Worm (Caenorhabditis elegans) whole organism, midembryonic: ENCODE data around the gene ucr-2.1.

Source experiments
- T22C8.4 ChIP-seq: fragments of 200-800 bp; sonication (Bioruptor generic); IDR thresholded peaks from 2 replicates; pipeline ENCODE4 v1.3.6; 2022; ENCODE audit warnings: missing genetic modification characterization, missing compliant biosample characterization
- cog-1 ChIP-seq: sonication (generic microtip); optimal IDR thresholded peaks from 2 replicates; lab custom pipeline; 2016; ENCODE audit warnings: missing genetic modification characterization, missing compliant biosample characterization
- flt-1 ChIP-seq: fragments of 200-800 bp; sonication (Bioruptor generic); IDR thresholded peaks from 2 replicates; pipeline ENCODE4 v1.3.6; 2022; ENCODE audit warnings: missing genetic modification characterization, missing compliant biosample characterization
- klf-2 ChIP-seq: fragments of 200-800 bp; sonication (Bioruptor generic); conservative IDR thresholded peaks from 2 replicates; pipeline ENCODE4 v1.3.6; 2022; ENCODE audit warnings: missing genetic modification reagents, missing genetic modification characterization, missing compliant biosample characterization
- med-1 ChIP-seq: sonication (generic microtip); optimal IDR thresholded peaks from 2 replicates; lab custom pipeline; 2017; ENCODE audit warnings: missing genetic modification characterization, mild to moderate bottlenecking, missing compliant biosample characterization, antibody characterized with exemption, missing genetic modification reagents; ENCODE audit not compliant: insufficient read depth
- ref-1 ChIP-seq: fragments of 200-800 bp; sonication (Bioruptor generic); conservative IDR thresholded peaks from 2 replicates; pipeline ENCODE4 v1.3.6; 2022; ENCODE audit warnings: missing genetic modification reagents, missing genetic modification characterization, missing compliant biosample characterization
- tab-1 ChIP-seq: fragments of 200-800 bp; sonication (Bioruptor generic); IDR thresholded peaks from 2 replicates; pipeline ENCODE4 v1.3.6; 2022; ENCODE audit warnings: missing genetic modification characterization, missing compliant biosample characterization
- ztf-23 ChIP-seq: fragments of 200-800 bp; sonication (Bioruptor generic); IDR thresholded peaks from 2 replicates; pipeline ENCODE4 v1.3.6; 2022; ENCODE audit warnings: missing genetic modification reagents, missing genetic modification characterization, missing compliant biosample characterization
- ztf-29 ChIP-seq: fragments of 200-800 bp; sonication (Bioruptor generic); IDR thresholded peaks from 2 replicates; pipeline ENCODE4 v1.3.6; 2022; ENCODE audit warnings: missing genetic modification reagents, missing genetic modification characterization, missing compliant biosample characterization

The ucr-2.1 gene

DNA sequence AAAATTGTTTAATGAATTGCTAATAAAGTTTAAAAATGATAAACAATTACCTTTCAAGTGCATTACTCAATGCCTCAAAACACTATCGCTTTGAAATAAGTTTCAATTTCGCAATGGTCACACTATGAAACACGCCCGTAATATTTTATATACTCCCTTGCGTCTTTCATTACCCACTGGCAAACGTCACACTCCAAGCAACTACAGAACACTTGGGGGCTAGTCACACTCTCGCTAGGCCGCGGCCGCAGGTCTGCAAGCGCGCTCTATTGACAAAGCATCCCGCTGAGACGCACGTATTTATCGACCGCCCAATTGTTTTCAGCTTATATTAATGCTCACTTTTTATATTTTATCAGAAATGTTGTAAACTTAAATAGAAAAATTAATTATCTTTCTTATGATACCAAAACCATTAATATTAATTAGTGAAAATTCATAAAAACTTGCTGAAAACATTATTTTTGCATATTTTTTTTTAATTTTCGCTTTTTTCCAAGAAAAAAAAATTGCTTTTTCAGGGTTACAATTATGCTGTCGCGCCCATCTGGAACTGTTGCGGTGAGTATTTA, at the start of gene ucr-2.1, which contains the start of gene nmat-1:
TSS of gene ucr-2.1 (plus strand) at position 522 of the 572 bp plus-strand sequence.
TSS of gene nmat-1 (minus strand) at position 136 of the 572 bp plus-strand sequence.
- TF ChIP-seq flt-1 (0 out of 2 replicates have a peak, but pooled peaks have one; percentile 27), med-1 (GFP tag; lab: Kevin White, UChicago) (no peak)

DNA sequence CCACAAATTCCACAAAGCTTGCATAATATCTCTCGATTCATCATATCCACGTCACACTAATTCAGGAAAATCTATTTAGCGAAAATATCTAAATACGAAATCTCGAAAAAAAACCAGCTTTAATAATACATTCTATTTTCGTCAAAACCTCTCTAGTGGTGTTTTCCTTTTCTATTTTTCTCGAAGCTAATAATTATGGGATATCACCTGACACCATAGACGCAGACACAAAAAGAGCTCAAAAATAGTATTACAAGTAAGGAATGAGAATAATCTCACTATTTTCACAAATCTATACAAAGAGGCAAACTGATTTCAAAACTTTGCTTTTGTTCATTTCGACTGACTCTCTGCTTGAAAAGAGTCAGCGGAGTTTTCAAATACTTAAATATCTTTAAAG, 49.1 kb upstream of the ucr-2.1 start:
- no peak for TF ChIP-seq T22C8.4 (GFP tag; lab: Robert Waterston, UW)
- no peak for TF ChIP-seq ztf-23 (GFP tag; lab: Robert Waterston, UW)
- no peak for TF ChIP-seq tab-1 (GFP tag; lab: Robert Waterston, UW)
- no peak for TF ChIP-seq ref-1 (GFP tag; lab: Robert Waterston, UW)
- no peak for TF ChIP-seq klf-2 (GFP tag; lab: Robert Waterston, UW)
- no peak for TF ChIP-seq flt-1
- TF ChIP-seq med-1 (GFP tag; lab: Kevin White, UChicago) = no peak
- no peak for TF ChIP-seq cog-1
- no peak for TF ChIP-seq ztf-29 (GFP tag; lab: Robert Waterston, UW)

DNA sequence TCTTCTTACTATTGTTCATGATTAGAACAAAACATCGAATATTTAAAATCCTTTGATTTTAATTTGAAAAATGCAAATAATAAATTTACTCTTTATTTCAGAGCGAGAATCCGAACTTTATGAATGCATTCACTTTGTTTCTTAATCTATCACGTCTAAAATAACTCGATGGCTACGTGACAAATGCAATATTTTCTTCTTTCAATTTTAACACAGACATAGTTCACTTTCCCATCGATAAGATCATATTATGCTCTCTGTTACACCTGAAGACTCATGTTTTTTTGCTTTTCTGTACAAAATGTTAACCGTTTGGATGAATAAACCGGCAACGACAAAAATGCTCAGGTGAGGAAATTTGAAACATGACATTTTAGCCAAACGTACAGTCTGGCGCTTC, 48.7 kb upstream of the ucr-2.1 start:
- TF ChIP-seq T22C8.4 (GFP tag; lab: Robert Waterston, UW) (no peak), flt-1 (no peak), cog-1 (no peak), ztf-23 (GFP tag; lab: Robert Waterston, UW) (no peak), ref-1 (GFP tag; lab: Robert Waterston, UW) (no peak), klf-2 (GFP tag; lab: Robert Waterston, UW) (no peak), med-1 (GFP tag; lab: Kevin White, UChicago) (no peak), ztf-29 (GFP tag; lab: Robert Waterston, UW) (no peak), tab-1 (GFP tag; lab: Robert Waterston, UW) (no peak)

DNA sequence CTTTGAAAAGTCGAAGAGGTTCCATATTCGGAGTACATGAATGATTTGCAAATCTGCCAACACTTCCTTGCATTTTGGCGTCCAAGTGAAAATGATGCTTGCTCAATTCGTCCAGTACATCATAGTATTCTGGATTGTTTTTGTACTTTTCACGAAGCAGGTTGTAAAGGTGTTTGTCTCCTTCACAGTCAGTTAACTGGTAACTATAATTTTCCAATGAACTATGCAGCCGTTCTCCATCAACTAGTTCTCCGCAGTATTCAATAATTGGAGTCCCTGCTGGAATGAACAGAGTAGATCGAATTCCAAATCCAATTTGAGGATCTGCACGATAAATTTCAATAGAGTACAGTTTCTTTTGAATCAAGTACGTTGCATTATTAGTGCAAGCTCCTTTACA, 46.9 kb upstream of the ucr-2.1 start:
- TF ChIP-seq flt-1 (no peak), T22C8.4 (GFP tag; lab: Robert Waterston, UW) (no peak), cog-1 (no peak), tab-1 (GFP tag; lab: Robert Waterston, UW) (no peak), ref-1 (GFP tag; lab: Robert Waterston, UW) (no peak), ztf-29 (GFP tag; lab: Robert Waterston, UW) (no peak), ztf-23 (GFP tag; lab: Robert Waterston, UW) (no peak), klf-2 (GFP tag; lab: Robert Waterston, UW) (no peak), med-1 (GFP tag; lab: Kevin White, UChicago) (no peak)

DNA sequence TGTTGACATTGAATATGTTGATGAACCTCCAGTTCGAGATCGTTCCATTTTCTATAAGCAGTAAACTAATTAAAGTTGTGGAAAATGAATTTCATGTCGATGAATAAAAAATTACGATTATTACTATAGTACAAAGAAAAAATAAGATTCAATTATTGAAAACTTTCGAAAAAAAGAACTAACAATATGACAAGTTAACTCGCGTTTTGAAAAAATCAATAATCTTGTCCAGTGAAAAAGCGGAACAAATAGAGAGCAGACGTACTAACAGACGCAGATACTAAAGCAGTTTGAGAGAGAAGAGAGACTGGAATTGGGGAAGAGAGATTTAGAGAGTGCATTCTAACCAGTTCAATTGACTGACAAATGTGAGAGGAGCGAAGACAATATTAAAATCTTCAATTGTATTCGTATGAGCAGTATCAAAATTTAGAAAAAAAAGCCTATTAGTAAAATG, 43.6 kb upstream of the ucr-2.1 start, which contains the start of gene set-6:
TSS of gene set-6 (minus strand) at position 51 of the 457 bp plus-strand sequence.
- TF ChIP-seq flt-1 (no peak), T22C8.4 (GFP tag; lab: Robert Waterston, UW) (peak; percentile 60; the same call in 1 of the 2 replicates)

DNA sequence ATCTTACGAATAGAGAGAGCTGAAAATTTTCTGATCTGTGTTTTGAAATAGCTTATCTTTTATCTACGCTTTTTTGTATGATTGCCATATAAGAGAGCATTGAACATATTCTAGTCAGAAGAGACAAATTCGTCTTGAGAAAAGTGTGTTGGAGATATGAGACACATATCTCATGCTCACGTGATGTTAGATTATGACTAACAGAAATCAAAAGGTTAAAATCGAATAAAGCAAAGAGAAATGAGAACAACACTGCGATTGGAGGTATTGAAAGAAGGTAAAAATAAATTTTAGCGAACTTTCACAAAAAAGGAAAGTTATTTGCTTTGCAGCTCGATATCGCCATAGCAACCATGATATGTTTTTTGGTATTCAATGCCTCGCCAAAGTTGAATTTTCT, 36.2 kb upstream of the ucr-2.1 start, which contains the start of gene nhr-167:
TSS of gene nhr-167 (minus strand) at position 21 of the 400 bp plus-strand sequence.
- no peak for TF ChIP-seq tab-1 (GFP tag; lab: Robert Waterston, UW)
- no peak for TF ChIP-seq ref-1 (GFP tag; lab: Robert Waterston, UW)
- TF ChIP-seq flt-1 = no peak
- TF ChIP-seq ztf-23 (GFP tag; lab: Robert Waterston, UW) = no peak
- no peak for TF ChIP-seq cog-1
- no peak for TF ChIP-seq med-1 (GFP tag; lab: Kevin White, UChicago)
- TF ChIP-seq T22C8.4 (GFP tag; lab: Robert Waterston, UW) = no peak
- no peak for TF ChIP-seq ztf-29 (GFP tag; lab: Robert Waterston, UW)
- no peak for TF ChIP-seq klf-2 (GFP tag; lab: Robert Waterston, UW)

DNA sequence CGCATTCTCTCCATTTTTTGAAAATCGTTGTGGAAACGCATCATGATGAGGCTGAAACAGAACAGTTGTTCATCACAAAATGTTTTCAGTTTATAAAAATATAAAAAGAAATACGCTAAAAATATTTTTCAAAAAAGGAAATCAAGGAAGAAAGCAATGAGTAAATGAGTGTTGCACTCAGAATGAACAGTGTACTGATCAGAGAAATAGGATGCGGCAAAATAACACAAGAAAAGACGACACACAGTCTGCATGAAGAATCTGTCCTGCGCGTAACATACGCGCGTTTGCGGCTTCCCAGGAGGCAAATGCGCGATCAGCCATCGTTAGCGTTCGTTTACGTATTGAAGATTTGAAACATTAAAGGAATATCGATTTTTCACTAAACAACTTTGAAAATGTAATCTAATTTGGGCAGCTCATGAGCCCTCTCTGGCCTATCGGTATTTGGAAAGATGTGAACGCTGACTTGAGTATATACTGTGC, 34.6 kb upstream of the ucr-2.1 start, which contains the start of gene C49F5.3:
TSS of gene C49F5.3 (minus strand) at position 51 of the 486 bp plus-strand sequence.
- TF ChIP-seq ztf-23 (GFP tag; lab: Robert Waterston, UW) (no peak), klf-2 (GFP tag; lab: Robert Waterston, UW) (no peak), ref-1 (GFP tag; lab: Robert Waterston, UW) (no peak), ztf-29 (GFP tag; lab: Robert Waterston, UW) (no peak), cog-1 (no peak), tab-1 (GFP tag; lab: Robert Waterston, UW) (no peak), flt-1 (no peak), med-1 (GFP tag; lab: Kevin White, UChicago) (no peak), T22C8.4 (GFP tag; lab: Robert Waterston, UW) (no peak)

DNA sequence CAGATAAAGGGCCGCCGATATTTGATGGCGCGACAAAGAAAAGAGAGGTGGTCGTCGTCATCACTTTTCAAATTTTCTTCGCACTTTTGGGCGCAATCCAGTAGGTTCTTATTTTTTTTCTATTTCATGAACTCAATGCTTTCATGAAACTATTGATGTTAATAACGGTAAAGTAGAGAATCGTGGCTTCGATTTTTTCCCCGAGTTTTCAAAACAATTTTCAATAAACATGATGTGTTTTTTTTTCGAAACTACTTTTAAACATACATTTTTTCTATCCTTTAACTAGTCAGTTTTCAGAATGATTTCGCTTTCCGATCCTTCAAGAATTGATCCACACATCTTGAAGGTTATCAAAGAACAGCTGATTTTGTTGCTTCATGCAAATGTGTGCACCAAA, 32.3 kb upstream of the ucr-2.1 start, which contains the start of gene C49F5.5:
TSS of gene C49F5.5 (plus strand) at position 301 of the 400 bp plus-strand sequence.
- TF ChIP-seq tab-1 (GFP tag; lab: Robert Waterston, UW) (no peak), T22C8.4 (GFP tag; lab: Robert Waterston, UW) (no peak), med-1 (GFP tag; lab: Kevin White, UChicago) (no peak), klf-2 (GFP tag; lab: Robert Waterston, UW) (no peak), ref-1 (GFP tag; lab: Robert Waterston, UW) (no peak), flt-1 (no peak), ztf-29 (GFP tag; lab: Robert Waterston, UW) (no peak)

DNA sequence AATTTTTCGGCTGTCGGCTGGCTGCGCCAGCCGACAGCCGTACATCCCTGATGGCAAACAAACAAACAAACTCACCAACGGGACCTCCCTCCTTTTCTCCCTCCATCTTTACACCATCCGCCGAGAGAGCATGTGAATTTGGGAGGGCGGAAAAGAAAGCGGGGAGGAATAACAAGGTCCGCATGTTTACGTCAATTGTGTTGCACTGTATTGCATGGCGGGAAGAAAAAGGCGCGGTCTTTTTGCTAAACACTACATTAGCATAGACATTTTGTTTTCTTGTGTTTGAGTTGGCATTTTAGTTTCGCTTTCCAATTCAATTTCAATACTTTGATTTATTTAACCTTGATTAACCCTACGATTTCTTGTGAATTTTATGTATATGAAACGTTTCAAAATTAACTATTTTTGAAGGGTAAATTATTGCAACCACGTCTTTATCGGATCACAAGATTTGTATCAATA, 30.3 kb upstream of the ucr-2.1 start, which contains the start of gene C49F5.6:
TSS of gene C49F5.6 (plus strand) at position 415 of the 465 bp plus-strand sequence.
- TF ChIP-seq ztf-29 (GFP tag; lab: Robert Waterston, UW) (no peak), cog-1 (no peak), klf-2 (GFP tag; lab: Robert Waterston, UW) (no peak), T22C8.4 (GFP tag; lab: Robert Waterston, UW) (no peak), med-1 (GFP tag; lab: Kevin White, UChicago) (no peak), flt-1 (no peak), ref-1 (GFP tag; lab: Robert Waterston, UW) (no peak), ztf-23 (GFP tag; lab: Robert Waterston, UW) (no peak), tab-1 (GFP tag; lab: Robert Waterston, UW) (no peak)
